Worm (Caenorhabditis elegans) whole organism, late embryonic: ENCODE data around the gene fbxa-32.

ENCODE experiments used
- pha-4 ChIP-seq: fragments of 150-350 bp; optimal IDR thresholded peaks from 2 replicates; lab custom pipeline; 2018; ENCODE audit warnings: missing biosample characterization, missing genetic modification reagents, missing genetic modification characterization
- pros-1 ChIP-seq: fragments of 150-350 bp; optimal IDR thresholded peaks from 2 replicates; lab custom pipeline; 2014; ENCODE audit warnings: missing biosample characterization, missing genetic modification reagents, missing genetic modification characterization

ce11 chrIII:1225595-1225994, 43.5 kb downstream of the fbxa-32 start:
- no peak for TF ChIP-seq pha-4 (tag; lab: Kevin White, UChicago)
- TF ChIP-seq pros-1 (tag; lab: Kevin White, UChicago) = no peak
